Worm (Caenorhabditis elegans): ENCODE measurements around the gene str-171.

str-171 gene

DNA sequence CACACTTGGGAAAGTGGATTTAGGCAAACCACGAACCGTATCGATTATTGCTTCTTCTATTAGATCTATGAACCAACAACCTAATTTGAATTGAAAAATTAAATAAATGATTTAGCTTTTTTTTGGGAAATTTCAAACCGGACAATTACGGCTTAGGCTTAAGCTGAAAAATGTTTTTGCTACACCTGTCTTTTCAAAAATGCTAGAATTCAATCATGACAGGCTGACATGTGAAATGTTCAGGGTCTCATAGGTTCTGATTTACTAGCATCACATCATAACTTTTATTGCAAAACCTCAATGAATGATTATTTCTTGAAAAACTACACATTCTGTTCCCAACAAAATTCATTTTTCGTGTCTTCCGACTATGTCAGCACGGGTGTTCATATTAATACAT lies 21.0 kb upstream of the str-171 start, which contains the start of gene srh-55:
Gene srh-55 (plus strand): TSS at position 301 of the 400 bp plus-strand sequence.
- peak in 1 of 2 experiments; percentile 77 for TF ChIP-seq unc-62 (GFP tag; optimal IDR thresholded peaks at IDR 0.05 in 1 of 2)
- TF ChIP-seq unc-62 (tag; optimal IDR thresholded peaks at IDR 0.05): no peak
- TF ChIP-seq fkh-10 (GFP tag; optimal IDR thresholded peaks at IDR 0.05): no peak
- no peak for TF ChIP-seq gei-8 (GFP tag; optimal IDR thresholded peaks at IDR 0.05)

DNA sequence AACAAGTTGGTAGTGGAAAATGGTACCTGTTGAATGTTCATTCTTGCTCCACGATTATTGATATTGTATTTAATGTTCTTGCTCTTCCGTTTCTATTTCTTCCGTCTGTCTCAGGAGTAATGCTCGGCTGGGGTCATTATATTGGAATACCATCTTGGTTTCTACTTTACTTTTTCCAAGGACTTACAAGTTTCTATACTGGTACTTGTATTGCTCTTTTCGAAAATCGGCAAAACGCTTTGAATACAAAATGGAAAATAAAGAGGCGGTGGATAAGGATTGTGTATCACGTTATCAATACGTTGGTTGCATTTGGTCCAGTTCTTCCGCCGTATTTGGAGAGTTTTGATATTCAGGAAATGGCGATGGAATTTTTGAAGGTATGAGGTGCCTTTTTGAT lies 19.7 kb upstream of the str-171 start:
- TF ChIP-seq unc-62 (GFP tag; optimal IDR thresholded peaks at IDR 0.05 in 1 of 2): peak in 1 of 2 experiments; percentile 56
- no peak for TF ChIP-seq unc-62 (tag; optimal IDR thresholded peaks at IDR 0.05)
- TF ChIP-seq F49E8.2 (tag; optimal IDR thresholded peaks at IDR 0.05; ENCODE audit: borderline replicate concordance): no peak
- peak; percentile 49 for TF ChIP-seq aha-1 (tag)
- no peak for TF ChIP-seq nhr-11 (tag; optimal IDR thresholded peaks at IDR 0.05)
- no peak for TF ChIP-seq nhr-28 (tag; optimal IDR thresholded peaks at IDR 0.05)
- TF ChIP-seq tra-1 (GFP tag; IDR thresholded peaks at IDR 0.05): no peak
- no peak for TF ChIP-seq Y105C5A.15 (GFP tag; IDR thresholded peaks at IDR 0.05)
- no peak for TF ChIP-seq daf-19 (GFP tag; conservative IDR thresholded peaks at IDR 0.05)
- no peak for TF ChIP-seq ama-1 (optimal IDR thresholded peaks at IDR 0.05)

DNA sequence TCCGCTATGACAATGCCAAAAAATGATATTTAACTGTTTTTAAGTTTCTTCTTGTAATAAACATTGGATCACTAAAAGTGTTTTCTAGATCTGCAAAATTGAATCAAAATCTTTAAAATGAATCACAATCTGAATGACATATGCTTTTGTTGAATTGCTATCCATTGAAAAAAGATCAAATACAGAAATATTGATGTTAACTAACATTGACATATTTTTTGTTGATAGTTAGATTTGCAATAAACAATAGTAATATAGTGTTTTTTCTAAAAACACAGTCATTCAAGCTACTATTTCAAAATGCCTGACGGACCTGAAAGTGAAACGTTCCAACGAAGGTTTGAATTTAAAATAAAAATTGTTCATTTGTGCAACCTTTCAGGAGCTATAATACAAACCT lies 18.3 kb upstream of the str-171 start, which contains the start of gene T09F5.2:
Gene T09F5.2 (plus strand): TSS at position 301 of the 400 bp plus-strand sequence.
- TF ChIP-seq lir-3 (tag; optimal IDR thresholded peaks at IDR 0.05): no peak
- no peak for TF ChIP-seq mdl-1 (tag; optimal IDR thresholded peaks at IDR 0.05)
- no peak for TF ChIP-seq nhr-6 (tag; optimal IDR thresholded peaks at IDR 0.05)
- no peak for TF ChIP-seq lsy-2 (tag; optimal IDR thresholded peaks at IDR 0.05)
- no peak for TF ChIP-seq dpl-1 (GFP tag; optimal IDR thresholded peaks at IDR 0.05)
- no peak for TF ChIP-seq ceh-44 (GFP tag; IDR thresholded peaks at IDR 0.05)
- no peak for TF ChIP-seq unc-130 (GFP tag; optimal IDR thresholded peaks at IDR 0.05)
- no peak for TF ChIP-seq ama-1 (optimal IDR thresholded peaks at IDR 0.05)
- no peak for TF ChIP-seq skn-1 (tag; optimal IDR thresholded peaks at IDR 0.05)
- no peak for TF ChIP-seq Y105C5A.15 (GFP tag; IDR thresholded peaks at IDR 0.05)
- TF ChIP-seq ztf-7 (tag; optimal IDR thresholded peaks at IDR 0.05): no peak
- TF ChIP-seq unc-62 (GFP tag; optimal IDR thresholded peaks at IDR 0.05 in 1 of 2): no peak
- no peak for TF ChIP-seq unc-62 (tag; optimal IDR thresholded peaks at IDR 0.05)
- no peak for TF ChIP-seq rbr-2 (tag; optimal IDR thresholded peaks at IDR 0.05)
- TF ChIP-seq zip-2 (tag; optimal IDR thresholded peaks at IDR 0.05): no peak

DNA sequence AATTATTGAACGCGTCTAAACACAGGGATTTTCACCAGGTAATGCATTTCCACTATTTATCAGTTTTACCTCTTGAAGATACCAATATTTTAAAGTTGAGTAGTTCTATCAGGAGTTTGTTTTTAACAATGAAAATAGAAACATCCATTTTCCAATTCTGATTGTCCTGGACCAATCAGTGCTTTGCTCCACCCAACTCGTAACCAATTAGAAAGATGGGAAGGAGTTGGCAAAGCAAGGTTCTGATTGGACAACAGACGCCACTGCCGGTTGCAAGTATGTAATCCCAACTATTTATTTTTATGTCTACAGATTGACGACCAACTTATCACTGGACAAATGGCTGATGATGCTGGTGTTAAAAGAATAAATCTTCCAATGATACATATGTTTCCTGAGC lies 17.9 kb upstream of the str-171 start:
- TF ChIP-seq madf-9 (GFP tag; conservative IDR thresholded peaks at IDR 0.05) (no peak), duxl-1 (tag; optimal IDR thresholded peaks at IDR 0.05; ENCODE audit: poor library complexity) (no peak), lin-1 (GFP tag; IDR thresholded peaks at IDR 0.05) (no peak), nhr-25 (tag; optimal IDR thresholded peaks at IDR 0.05; ENCODE audit: borderline replicate concordance, insufficient read depth) (no peak), R02D3.7 (tag; optimal IDR thresholded peaks at IDR 0.05) (no peak), nhr-10 (tag; optimal IDR thresholded peaks at IDR 0.05) (no peak), spr-1 (tag; optimal IDR thresholded peaks at IDR 0.05) (no peak), mes-2 (tag; optimal IDR thresholded peaks at IDR 0.05; ENCODE audit: poor library complexity, severe bottlenecking) (no peak), hif-1 (tag; optimal IDR thresholded peaks at IDR 0.05) (no peak), ctbp-1 (GFP tag; IDR thresholded peaks at IDR 0.05) (no peak), zip-11 (GFP tag; IDR thresholded peaks at IDR 0.05) (no peak), nhr-6 (tag; optimal IDR thresholded peaks at IDR 0.05) (no peak), zfp-3 (GFP tag; conservative IDR thresholded peaks at IDR 0.05) (no peak), dmd-9 (GFP tag; IDR thresholded peaks at IDR 0.05) (no peak), ceh-44 (GFP tag; IDR thresholded peaks at IDR 0.05) (no peak), nhr-111 (GFP tag; optimal IDR thresholded peaks at IDR 0.05) (no peak), gei-8 (GFP tag; optimal IDR thresholded peaks at IDR 0.05) (no peak)

All from whole organism, L4 larva.